Worm (Caenorhabditis elegans): ENCODE measurements around the gene pycr-1.

DNA sequence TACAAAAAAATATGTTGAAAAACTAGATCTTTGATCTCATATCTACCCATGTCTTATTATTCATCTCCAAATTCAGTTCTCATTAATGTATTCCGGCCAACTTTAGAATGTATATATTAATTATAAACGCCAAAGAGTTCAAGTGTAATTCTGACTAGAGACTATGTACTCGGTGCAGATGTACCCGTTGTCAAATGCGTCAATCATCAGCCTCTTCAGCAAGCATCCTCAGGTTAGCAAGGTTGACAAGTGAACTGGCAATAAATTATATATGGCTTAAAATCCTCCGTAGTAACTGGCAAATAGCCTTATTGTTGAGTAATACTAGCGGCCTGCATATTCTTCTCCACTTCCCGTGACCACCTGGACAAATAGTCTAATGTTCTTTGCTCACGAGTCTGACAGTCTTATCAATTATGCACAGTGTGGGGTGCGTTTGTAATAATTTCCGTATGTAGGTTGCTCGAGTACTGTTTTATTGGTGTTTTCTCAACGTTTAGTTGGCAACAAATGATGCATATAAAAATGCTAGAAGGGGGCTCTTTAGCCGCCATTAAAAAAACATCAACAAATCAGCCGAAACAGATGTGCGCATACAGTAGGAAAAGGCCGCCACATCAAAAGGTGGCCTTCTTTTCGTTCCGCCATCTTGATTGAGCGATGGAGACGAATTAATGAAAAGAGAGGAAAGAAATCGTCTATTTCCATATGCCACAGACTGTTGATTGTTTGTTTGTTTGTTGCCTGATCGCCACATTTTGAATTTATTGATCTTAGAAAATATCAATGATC lies 41.8 kb downstream of the pycr-1 start:
- no peak for TF ChIP-seq ceh-9 (tag; optimal IDR thresholded peaks at IDR 0.05)
- no peak for TF ChIP-seq nhr-237 (tag; optimal IDR thresholded peaks at IDR 0.05)
- no peak for TF ChIP-seq elt-3 (tag; optimal IDR thresholded peaks at IDR 0.05)
- TF ChIP-seq aly-2 (tag; optimal IDR thresholded peaks at IDR 0.05) = no peak
- no peak for TF ChIP-seq ZK546.5 (tag; optimal IDR thresholded peaks at IDR 0.05)
- TF ChIP-seq pha-4 (tag; optimal IDR thresholded peaks at IDR 0.05) = no peak
- no peak for TF ChIP-seq eor-1 (tag; optimal IDR thresholded peaks at IDR 0.05)
- TF ChIP-seq mdl-1 (tag; optimal IDR thresholded peaks at IDR 0.05) = no peak
